Worm (Caenorhabditis elegans) whole organism, L2 larva: ENCODE measurements around the gene fzy-1.

Source experiments
- alr-1 ChIP-seq: fragments of 150-350 bp; optimal IDR thresholded peaks from 2 replicates; lab custom pipeline; 2014; ENCODE audit warnings: missing biosample characterization, missing genetic modification characterization
- blmp-1 ChIP-seq: sonication (generic microtip); optimal IDR thresholded peaks from 2 replicates; lab custom pipeline; 2017; ENCODE audit warnings: missing genetic modification characterization, mild to moderate bottlenecking, missing compliant biosample characterization, antibody characterized with exemption, moderate library complexity; ENCODE audit not compliant: insufficient read depth
- ceh-82 ChIP-seq: fragments of 150-350 bp; optimal IDR thresholded peaks from 2 replicates; lab custom pipeline; 2014; ENCODE audit warnings: missing biosample characterization, missing genetic modification characterization
- lin-13 ChIP-seq: fragments of 150-350 bp; optimal IDR thresholded peaks from 2 replicates; lab custom pipeline; 2014; ENCODE audit warnings: missing biosample characterization, missing genetic modification reagents, missing genetic modification characterization
- nhr-11 ChIP-seq: fragments of 150-350 bp; optimal IDR thresholded peaks from 2 replicates; lab custom pipeline; 2014; ENCODE audit warnings: missing biosample characterization, missing genetic modification characterization
- nhr-12 ChIP-seq: fragments of 150-350 bp; optimal IDR thresholded peaks from 2 replicates; lab custom pipeline; 2014; ENCODE audit warnings: missing biosample characterization, missing genetic modification characterization
- nhr-129 ChIP-seq: fragments of 150-350 bp; optimal IDR thresholded peaks from 2 replicates; lab custom pipeline; 2014; ENCODE audit warnings: missing biosample characterization, missing genetic modification characterization
- unc-55 ChIP-seq: fragments of 150-350 bp; sonication (generic microtip); optimal IDR thresholded peaks from 3 replicates; lab custom pipeline; 2014; ENCODE audit warnings: missing biosample characterization, missing genetic modification reagents, missing genetic modification characterization
- unc-62 ChIP-seq: fragments of 150-350 bp; optimal IDR thresholded peaks from 2 replicates; lab custom pipeline; 2014; ENCODE audit warnings: missing biosample characterization, missing genetic modification reagents, missing genetic modification characterization

DNA sequence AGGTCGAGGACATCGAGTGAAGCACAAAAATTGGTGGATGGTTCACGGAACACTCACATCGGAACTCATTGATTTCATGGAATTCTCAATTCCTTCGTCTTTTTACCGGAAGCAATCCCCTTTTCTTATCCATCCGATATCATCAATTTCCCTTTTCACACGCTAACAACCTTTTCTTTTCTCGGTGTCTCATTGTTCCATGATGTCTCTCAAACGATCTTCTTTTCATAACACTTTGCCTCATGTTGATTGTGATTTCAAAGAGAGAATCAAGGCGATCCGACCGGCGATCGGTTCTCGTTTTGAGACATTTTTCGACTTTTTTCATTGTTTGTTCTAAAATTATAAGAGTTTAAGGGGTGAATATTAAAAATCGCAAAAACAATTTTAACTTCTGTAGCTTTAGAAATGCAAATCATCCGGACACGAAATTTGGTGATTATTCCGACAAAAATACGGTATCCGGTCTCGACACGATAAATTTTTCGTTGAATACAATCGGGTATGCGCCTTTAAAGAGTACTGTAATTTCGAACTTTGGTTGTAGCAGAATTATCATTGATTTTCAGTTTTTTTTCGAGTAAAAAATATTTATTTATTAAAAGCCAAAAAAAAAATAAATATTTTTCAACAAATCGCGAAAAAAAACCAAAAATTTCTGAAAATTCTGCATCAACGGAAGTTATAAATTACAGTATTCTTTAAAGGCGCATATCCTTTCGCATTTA is 41.7 kb upstream of the fzy-1 start:
- TF ChIP-seq blmp-1 (tag; lab: Kevin White, UChicago) (peak; percentile 54), nhr-12 (tag; lab: Kevin White, UChicago) (no peak), unc-55 (GFP tag; lab: Kevin White, UChicago) (no peak), lin-13 (no peak), nhr-11 (tag; lab: Kevin White, UChicago) (no peak), ceh-82 (no peak), unc-62 (GFP tag; lab: Kevin White, UChicago) (no peak), nhr-129 (tag; lab: Kevin White, UChicago) (no peak), alr-1 (tag; lab: Kevin White, UChicago) (no peak)
